Fruit fly (Drosophila melanogaster): Measurements from ENCODE around the gene CG8915.
A peak's percentile ranks its signal among the peaks of the same experiment; 100 is the strongest.

Gene CG8915

DNA sequence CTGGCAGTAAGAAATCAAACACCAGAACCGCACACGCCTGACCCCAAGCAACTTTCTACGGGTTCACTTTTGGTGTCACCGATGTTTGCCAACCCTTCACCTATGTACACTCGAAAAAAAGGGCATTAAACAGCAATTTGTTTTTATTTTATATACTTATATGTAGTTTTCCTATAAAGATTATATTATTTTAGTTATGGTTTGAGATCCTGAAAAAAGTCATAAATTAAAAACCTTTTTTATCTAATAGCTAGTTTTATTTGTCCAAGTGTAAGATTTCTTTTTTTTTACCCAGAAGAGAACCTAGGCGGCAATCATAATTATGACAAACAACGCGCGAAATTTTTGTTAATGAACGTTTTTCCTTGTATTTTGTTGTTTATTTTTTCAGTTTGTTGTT lies 48.6 kb upstream of the CG8915 start (continued):
- TF ChIP-seq Trl (optimal IDR thresholded peaks at IDR 0.05) (no peak), Trl (GFP tag; optimal IDR thresholded peaks at IDR 0.05) (no peak), CG8281 (tag; optimal IDR thresholded peaks at IDR 0.05) (peak; percentile 4), eyg (GFP tag; optimal IDR thresholded peaks at IDR 0.05) (no peak), kah (GFP tag; optimal IDR thresholded peaks at IDR 0.05) (no peak), CG12104 (GFP tag; optimal IDR thresholded peaks at IDR 0.05) (peak; percentile 10), unpg (GFP tag; optimal IDR thresholded peaks at IDR 0.05) (peak; percentile 48), pita (GFP tag; optimal IDR thresholded peaks at IDR 0.05) (no peak), CG17359 (tag; optimal IDR thresholded peaks at IDR 0.05) (peak; percentile 69), ara (GFP tag; IDR thresholded peaks at IDR 0.05) (no peak), CG8765 (GFP tag; IDR thresholded peaks at IDR 0.05) (no peak), knrl (GFP tag; IDR thresholded peaks at IDR 0.05; ENCODE audit: partially characterized antibody) (no peak), CG2678 (tag; optimal IDR thresholded peaks at IDR 0.05) (peak; percentile 78), CG2875 (GFP tag; optimal IDR thresholded peaks at IDR 0.05) (no peak), row (GFP tag; IDR thresholded peaks at IDR 0.05) (peak; percentile 42; the same call in 1 of the 3 replicates), Poxn (GFP tag; IDR thresholded peaks at IDR 0.05) (no peak), pb (GFP tag; optimal IDR thresholded peaks at IDR 0.05) (no peak), CG18262 (tag; optimal IDR thresholded peaks at IDR 0.05) (peak; percentile 63), CTCF (GFP tag; optimal IDR thresholded peaks at IDR 0.05) (no peak), CkIIα-i1 (GFP tag; IDR thresholded peaks at IDR 0.05) (no peak), btn (GFP tag; optimal IDR thresholded peaks at IDR 0.05) (no peak), CG16779 (GFP tag; IDR thresholded peaks at IDR 0.05) (no peak), CG7786 (GFP tag; optimal IDR thresholded peaks at IDR 0.05) (no peak), CG2129 (GFP tag; IDR thresholded peaks at IDR 0.05; ENCODE audit: partially characterized antibody) (no peak), CG6254 (GFP tag; optimal IDR thresholded peaks at IDR 0.05) (no peak), CG1602 (GFP tag; optimal IDR thresholded peaks at IDR 0.05) (no peak), CG2199 (GFP tag; IDR thresholded peaks at IDR 0.05) (no peak), lab (GFP tag; optimal IDR thresholded peaks at IDR 0.05) (peak; percentile 65), Kr (GFP tag; optimal IDR thresholded peaks at IDR 0.05) (no peak), gro (GFP tag; optimal IDR thresholded peaks at IDR 0.05) (no peak), CG43689 (GFP tag; IDR thresholded peaks at IDR 0.05) (no peak), Tbp (GFP tag; optimal IDR thresholded peaks at IDR 0.05) (no peak), CG15514 (GFP tag; optimal IDR thresholded peaks at IDR 0.05) (peak; percentile 26), ato (GFP tag; IDR thresholded peaks at IDR 0.05; ENCODE audit: partially characterized antibody) (no peak), nmo (GFP tag; optimal IDR thresholded peaks at IDR 0.05) (peak; percentile 55), CG2202 (tag; optimal IDR thresholded peaks at IDR 0.05) (no peak), Sry-β (GFP tag; optimal IDR thresholded peaks at IDR 0.05) (no peak), wdn (GFP tag; IDR thresholded peaks at IDR 0.05) (no peak), gsb (GFP tag; IDR thresholded peaks at IDR 0.05) (no peak), Dad (GFP tag; optimal IDR thresholded peaks at IDR 0.05) (no peak), odd (GFP tag; optimal IDR thresholded peaks at IDR 0.05) (no peak), CG8944 (GFP tag; optimal IDR thresholded peaks at IDR 0.05) (no peak), lbe (GFP tag; optimal IDR thresholded peaks at IDR 0.05) (no peak), CG17912 (GFP tag; optimal IDR thresholded peaks at IDR 0.05) (no peak), zfh1 (GFP tag; IDR thresholded peaks at IDR 0.05) (peak; percentile 49; the same call in 1 of the 3 replicates), p53 (GFP tag; optimal IDR thresholded peaks at IDR 0.05) (no peak), CG31365 (tag; optimal IDR thresholded peaks at IDR 0.05) (no peak), Asciz (GFP tag; optimal IDR thresholded peaks at IDR 0.05) (peak; percentile 52), dmrt11E (tag; optimal IDR thresholded peaks at IDR 0.05) (peak; percentile 20), Dref (GFP tag; IDR thresholded peaks at IDR 0.05) (no peak), CG6791 (GFP tag; IDR thresholded peaks at IDR 0.05; ENCODE audit: partially characterized antibody) (no peak), fu2 (GFP tag; optimal IDR thresholded peaks at IDR 0.05) (no peak), HLH4C (GFP tag; IDR thresholded peaks at IDR 0.05; ENCODE audit: partially characterized antibody) (no peak)
